Worm (Caenorhabditis elegans) whole organism, young adult: ENCODE measurements around the gene mnr-1.

ENCODE experiments used
- F22D6.2 ChIP-seq: sonication (generic microtip); optimal IDR thresholded peaks from 2 replicates; lab custom pipeline; 2016; ENCODE audit warnings: mild to moderate bottlenecking, missing genetic modification characterization, missing compliant biosample characterization
- K12H6.12 ChIP-seq: fragments of 200-800 bp; sonication (Bioruptor generic); optimal IDR thresholded peaks from 2 replicates; lab custom pipeline; 2018; ENCODE audit warnings: mild to moderate bottlenecking, missing genetic modification characterization, missing compliant biosample characterization
- Y67H2A.10 ChIP-seq: fragments of 200-800 bp; sonication (Bioruptor generic); conservative IDR thresholded peaks from 2 replicates; pipeline ENCODE4 v1.3.6; 2022; ENCODE audit warnings: missing genetic modification reagents, missing genetic modification characterization, missing compliant biosample characterization
- ceh-100 ChIP-seq: fragments of 200-800 bp; sonication (Bioruptor generic); IDR thresholded peaks from 2 replicates; pipeline ENCODE4 v1.3.6; 2022; ENCODE audit warnings: missing genetic modification reagents, missing genetic modification characterization, missing compliant biosample characterization
- efl-1 ChIP-seq: fragments of 150-350 bp; optimal IDR thresholded peaks from 2 replicates; lab custom pipeline; 2014; ENCODE audit warnings: missing biosample characterization, missing genetic modification reagents, missing genetic modification characterization
- lsy-27 ChIP-seq: sonication (generic microtip); optimal IDR thresholded peaks from 2 replicates; lab custom pipeline; 2017; ENCODE audit warnings: missing genetic modification characterization, mild to moderate bottlenecking, missing compliant biosample characterization, antibody characterized with exemption, missing genotype, borderline replicate concordance; ENCODE audit not compliant: insufficient read depth
- madf-3 ChIP-seq: fragments of 200-800 bp; sonication (Bioruptor generic); IDR thresholded peaks from 2 replicates; pipeline ENCODE4 v1.3.6; 2022; ENCODE audit warnings: missing genetic modification reagents, missing genetic modification characterization, missing compliant biosample characterization
- nfya-2 ChIP-seq: fragments of 200-800 bp; sonication (Bioruptor generic); IDR thresholded peaks from 2 replicates; pipeline ENCODE4 v1.3.6; 2022; ENCODE audit warnings: missing genetic modification reagents, missing genetic modification characterization, missing compliant biosample characterization
- pha-4 ChIP-seq: fragments of 150-350 bp; sonication (generic microtip); optimal IDR thresholded peaks from 2 replicates; lab custom pipeline; 2014; ENCODE audit warnings: missing biosample characterization, missing genetic modification reagents, missing genetic modification characterization
- rec-8 ChIP-seq, 2 experiments: sonication (generic microtip); optimal IDR thresholded peaks; 2 replicates each; lab custom pipeline; 2016; ENCODE audit warnings: mild to moderate bottlenecking in 2 of 2, missing genetic modification characterization in 2 of 2, missing genetic modification reagents in 2 of 2, missing genotype in 2 of 2, missing biosample characterization in 1 of 2, missing compliant biosample characterization in 1 of 2, moderate library complexity in 1 of 2
- unc-62 ChIP-seq: fragments of 150-350 bp; optimal IDR thresholded peaks from 2 replicates; lab custom pipeline; 2014; ENCODE audit warnings: missing biosample characterization, missing genetic modification reagents, missing genetic modification characterization

- no peak for TF ChIP-seq efl-1 (GFP tag; lab: Kevin White, UChicago)
- no peak for TF ChIP-seq pha-4 (tag; lab: Kevin White, UChicago)
- no peak for TF ChIP-seq Y67H2A.10 (GFP tag; lab: Robert Waterston, UW)
- TF ChIP-seq unc-62, result no peak
- TF ChIP-seq nfya-2, result no peak
- TF ChIP-seq F22D6.2 (tag; lab: Kevin White, UChicago), result no peak
- no peak for TF ChIP-seq rec-8 (tag; optimal IDR thresholded peaks at IDR 0.05; lab: Kevin White, UChicago)
- no peak for TF ChIP-seq ceh-100 (GFP tag; lab: Robert Waterston, UW)
- TF ChIP-seq lsy-27 (tag; lab: Kevin White, UChicago), result no peak
- TF ChIP-seq K12H6.12, result no peak
- no peak for TF ChIP-seq madf-3 (GFP tag; lab: Robert Waterston, UW)
Observed at ce11 chrV:20670625-20671024, 16.2 kb downstream of the mnr-1 start.
